Fruit fly (Drosophila melanogaster) whole organism, embryonic: Measurements from ENCODE around the gene HemK1.

ENCODE experiments used
- Atf-2 ChIP-seq: fragments of 200-800 bp; sonication (Bioruptor generic); optimal IDR thresholded peaks from 2 replicates; lab custom pipeline; 2016; ENCODE audit warnings: missing biosample characterization, missing genetic modification characterization
- CG10431 ChIP-seq: fragments of 200-800 bp; sonication (Bioruptor generic); optimal IDR thresholded peaks from 3 replicates; lab custom pipeline; 2018; ENCODE audit warnings: missing biosample characterization, mild to moderate bottlenecking, missing genetic modification characterization
- CG12155 ChIP-seq: fragments of 200-800 bp; sonication (Bioruptor generic); optimal IDR thresholded peaks from 3 replicates; lab custom pipeline; 2016; ENCODE audit warnings: missing biosample characterization, missing genetic modification characterization
- CG12769 ChIP-seq: fragments of 200-800 bp; sonication (Bioruptor generic); optimal IDR thresholded peaks from 2 replicates; lab custom pipeline; 2019; ENCODE audit warnings: missing biosample characterization, mild to moderate bottlenecking, missing genetic modification characterization, moderate library complexity
- CG13624 ChIP-seq: fragments of 200-800 bp; sonication (Bioruptor generic); optimal IDR thresholded peaks from 2 replicates; lab custom pipeline; 2016; ENCODE audit warnings: missing biosample characterization, missing genetic modification characterization
- CG13894 ChIP-seq: fragments of 200-800 bp; sonication (Bioruptor generic); optimal IDR thresholded peaks from 3 replicates; lab custom pipeline; 2018; ENCODE audit warnings: missing biosample characterization, mild to moderate bottlenecking, missing genetic modification characterization, moderate library complexity
- CG14710 ChIP-seq: fragments of 200-800 bp; sonication (Bioruptor generic); optimal IDR thresholded peaks from 3 replicates; lab custom pipeline; 2019; ENCODE audit warnings: missing biosample characterization, mild to moderate bottlenecking, missing genetic modification characterization, moderate library complexity
- CG15269 ChIP-seq: fragments of 200-800 bp; sonication (Bioruptor generic); optimal IDR thresholded peaks from 2 replicates; lab custom pipeline; 2018; ENCODE audit warnings: missing biosample characterization, mild to moderate bottlenecking, missing genetic modification characterization, moderate library complexity
- CG1529 ChIP-seq: fragments of 200-800 bp; sonication (Bioruptor generic); optimal IDR thresholded peaks from 3 replicates; lab custom pipeline; 2018; ENCODE audit warnings: missing biosample characterization, missing genetic modification characterization
- CG15514 ChIP-seq: fragments of 200-800 bp; sonication (Bioruptor generic); optimal IDR thresholded peaks from 3 replicates; lab custom pipeline; 2017; ENCODE audit warnings: missing biosample characterization, missing genetic modification characterization, mild to moderate bottlenecking, moderate library complexity, missing genetic modification reagents
- CG1792 ChIP-seq: fragments of 200-800 bp; sonication (Bioruptor generic); optimal IDR thresholded peaks from 2 replicates; lab custom pipeline; 2016; ENCODE audit warnings: missing biosample characterization, missing genetic modification characterization
- CG18262 ChIP-seq: fragments of 200-800 bp; optimal IDR thresholded peaks from 3 replicates; lab custom pipeline; 2019; ENCODE audit warnings: missing biosample characterization, mild to moderate bottlenecking, missing genetic modification characterization, moderate library complexity
- CG30020 ChIP-seq: fragments of 200-800 bp; optimal IDR thresholded peaks from 2 replicates; lab custom pipeline; 2019; ENCODE audit warnings: missing biosample characterization, mild to moderate bottlenecking, missing genetic modification characterization, moderate library complexity
- CG32772 ChIP-seq: fragments of 200-800 bp; sonication (Bioruptor generic); IDR thresholded peaks from 2 replicates; pipeline ENCODE4 v1.3.6; 2022; ENCODE audit warnings: missing biosample characterization, missing genetic modification characterization
- CG3281 ChIP-seq: fragments of 200-800 bp; sonication (Bioruptor generic); optimal IDR thresholded peaks from 3 replicates; lab custom pipeline; 2017; ENCODE audit warnings: missing biosample characterization, mild to moderate bottlenecking, missing genetic modification characterization
- CG34224 ChIP-seq: fragments of 200-800 bp; sonication (Bioruptor generic); IDR thresholded peaks from 3 replicates; pipeline ENCODE4 v1.3.6; 2022; ENCODE audit warnings: missing biosample characterization, missing genetic modification characterization; ENCODE audit not compliant: partially characterized antibody
- CG42726 ChIP-seq: fragments of 200-800 bp; sonication (Bioruptor generic); IDR thresholded peaks from 2 replicates; pipeline ENCODE4 v1.3.6; 2022; ENCODE audit warnings: missing biosample characterization, missing genetic modification characterization; ENCODE audit not compliant: partially characterized antibody
- CG6765 ChIP-seq: fragments of 200-800 bp; sonication (Bioruptor generic); optimal IDR thresholded peaks from 3 replicates; lab custom pipeline; 2017; ENCODE audit warnings: missing biosample characterization, mild to moderate bottlenecking, missing genetic modification characterization
- CG8924 ChIP-seq: fragments of 200-800 bp; optimal IDR thresholded peaks from 3 replicates; lab custom pipeline; 2019; ENCODE audit warnings: missing biosample characterization, mild to moderate bottlenecking, missing genetic modification characterization, moderate library complexity
- CG8944 ChIP-seq: fragments of 200-800 bp; sonication (Bioruptor generic); optimal IDR thresholded peaks from 3 replicates; lab custom pipeline; 2016; ENCODE audit warnings: missing biosample characterization, missing genetic modification characterization
- CG9437 ChIP-seq: fragments of 200-800 bp; sonication (Bioruptor generic); optimal IDR thresholded peaks from 2 replicates; lab custom pipeline; 2018; ENCODE audit warnings: missing biosample characterization, mild to moderate bottlenecking, missing genetic modification characterization
- D19A ChIP-seq: fragments of 200-800 bp; optimal IDR thresholded peaks from 3 replicates; lab custom pipeline; 2019; ENCODE audit warnings: missing biosample characterization, mild to moderate bottlenecking, missing genetic modification characterization, moderate library complexity
- Dp ChIP-seq: fragments of 200-800 bp; sonication (Bioruptor generic); optimal IDR thresholded peaks from 2 replicates; lab custom pipeline; 2018; ENCODE audit warnings: missing biosample characterization, mild to moderate bottlenecking, missing genetic modification characterization, moderate library complexity
- Drgx ChIP-seq: fragments of 200-800 bp; sonication (Bioruptor generic); IDR thresholded peaks from 2 replicates; pipeline ENCODE4 v1.3.6; 2022; ENCODE audit warnings: missing biosample characterization, missing genetic modification characterization
- Ets65A ChIP-seq: fragments of 200-800 bp; sonication (Bioruptor generic); peaks from one replicate; lab custom pipeline; 2016; ENCODE audit warnings: missing biosample characterization, missing genetic modification characterization
- HLH54F ChIP-seq: fragments of 200-800 bp; sonication (Bioruptor generic); optimal IDR thresholded peaks from 3 replicates; lab custom pipeline; 2016; ENCODE audit warnings: missing biosample characterization, missing genetic modification characterization
- HLHmδ ChIP-seq: fragments of 200-800 bp; sonication (Bioruptor generic); optimal IDR thresholded peaks from 2 replicates; lab custom pipeline; 2018; ENCODE audit warnings: missing biosample characterization, mild to moderate bottlenecking, missing genetic modification characterization, moderate library complexity
- HmgZ ChIP-seq: fragments of 200-800 bp; sonication (Bioruptor generic); optimal IDR thresholded peaks from 2 replicates; lab custom pipeline; 2018; ENCODE audit warnings: missing biosample characterization, mild to moderate bottlenecking, missing genetic modification characterization
- Hr3 ChIP-seq: fragments of 200-800 bp; sonication (Bioruptor generic); optimal IDR thresholded peaks from 3 replicates; lab custom pipeline; 2016; ENCODE audit warnings: missing biosample characterization, missing genetic modification characterization
- Nf-YC ChIP-seq: fragments of 200-800 bp; optimal IDR thresholded peaks from 3 replicates; lab custom pipeline; 2019; ENCODE audit warnings: missing biosample characterization, mild to moderate bottlenecking, missing genetic modification characterization, moderate library complexity
- Spps ChIP-seq: fragments of 200-800 bp; sonication (Bioruptor generic); optimal IDR thresholded peaks from 2 replicates; lab custom pipeline; 2018; ENCODE audit warnings: missing biosample characterization, mild to moderate bottlenecking, missing genetic modification characterization
- Xrp1 ChIP-seq: fragments of 200-800 bp; sonication (Bioruptor generic); IDR thresholded peaks from 2 replicates; pipeline ENCODE4 v1.3.6; 2022; ENCODE audit warnings: missing biosample characterization, missing genetic modification characterization
- YL-1 ChIP-seq: fragments of 200-800 bp; sonication (Bioruptor generic); optimal IDR thresholded peaks from 3 replicates; lab custom pipeline; 2017; ENCODE audit warnings: missing biosample characterization, mild to moderate bottlenecking, missing genetic modification characterization
- abd-A ChIP-seq: fragments of 200-800 bp; sonication (Bioruptor generic); optimal IDR thresholded peaks from 3 replicates; lab custom pipeline; 2019; ENCODE audit warnings: missing biosample characterization, mild to moderate bottlenecking, missing genetic modification characterization, moderate library complexity
- cas ChIP-seq: fragments of 200-800 bp; sonication (Bioruptor generic); IDR thresholded peaks from 2 replicates; pipeline ENCODE4 v1.3.6; 2022; ENCODE audit warnings: missing biosample characterization, missing genetic modification characterization
- cg ChIP-seq: fragments of 200-800 bp; sonication (Bioruptor generic); optimal IDR thresholded peaks from 3 replicates; lab custom pipeline; 2019; ENCODE audit warnings: missing biosample characterization, mild to moderate bottlenecking, missing genetic modification characterization, moderate library complexity
- chif ChIP-seq, 2 experiments: fragments of 200-800 bp; sonication (Bioruptor generic); optimal IDR thresholded peaks; 3 replicates each; lab custom pipeline; 2016; ENCODE audit warnings: missing biosample characterization in 2 of 2, missing genetic modification characterization in 2 of 2
- chm ChIP-seq: fragments of 200-800 bp; sonication (Bioruptor generic); IDR thresholded peaks from 2 replicates; pipeline ENCODE4 v1.3.6; 2022; ENCODE audit warnings: missing biosample characterization, missing genetic modification characterization
- cwo ChIP-seq: fragments of 200-800 bp; sonication (Bioruptor generic); optimal IDR thresholded peaks from 3 replicates; lab custom pipeline; 2017; ENCODE audit warnings: missing biosample characterization, missing genetic modification characterization, mild to moderate bottlenecking, moderate library complexity, missing genetic modification reagents
- kni ChIP-seq: fragments of 200-800 bp; sonication (Bioruptor generic); optimal IDR thresholded peaks from 3 replicates; lab custom pipeline; 2017; ENCODE audit warnings: mild to moderate bottlenecking, missing biosample characterization, missing genetic modification reagents, missing genetic modification characterization
- lbe ChIP-seq: fragments of 200-800 bp; sonication (Bioruptor generic); optimal IDR thresholded peaks from 2 replicates; lab custom pipeline; 2016; ENCODE audit warnings: missing biosample characterization, mild to moderate bottlenecking, missing genetic modification characterization
- nom ChIP-seq: fragments of 200-800 bp; sonication (Bioruptor generic); optimal IDR thresholded peaks from 2 replicates; lab custom pipeline; 2017; ENCODE audit warnings: missing biosample characterization, missing genetic modification characterization, mild to moderate bottlenecking, moderate library complexity, missing genetic modification reagents
- pnt ChIP-seq: fragments of 200-800 bp; sonication (Bioruptor generic); optimal IDR thresholded peaks from 3 replicates; lab custom pipeline; 2016; ENCODE audit warnings: missing biosample characterization, missing genetic modification characterization
- scrt ChIP-seq: fragments of 200-800 bp; sonication (Bioruptor generic); optimal IDR thresholded peaks from 2 replicates; lab custom pipeline; 2018; ENCODE audit warnings: missing biosample characterization, mild to moderate bottlenecking, missing genetic modification characterization, moderate library complexity
- slbo ChIP-seq: fragments of 200-800 bp; sonication (Bioruptor generic); IDR thresholded peaks from 2 replicates; pipeline ENCODE4 v1.3.6; 2022; ENCODE audit warnings: missing biosample characterization, missing genetic modification characterization
- sob ChIP-seq: fragments of 200-800 bp; sonication (Bioruptor generic); IDR thresholded peaks from 2 replicates; pipeline ENCODE4 v1.3.6; 2022; ENCODE audit warnings: missing biosample characterization, missing genetic modification characterization
- sqz ChIP-seq: fragments of 200-800 bp; sonication (Bioruptor generic); optimal IDR thresholded peaks from 3 replicates; lab custom pipeline; 2018; ENCODE audit warnings: missing biosample characterization, mild to moderate bottlenecking, missing genetic modification characterization
- stwl ChIP-seq: fragments of 200-800 bp; sonication (Bioruptor generic); optimal IDR thresholded peaks from 3 replicates; lab custom pipeline; 2018; ENCODE audit warnings: missing biosample characterization, mild to moderate bottlenecking, missing genetic modification characterization, moderate library complexity
- toy ChIP-seq: fragments of 200-800 bp; sonication (Bioruptor generic); IDR thresholded peaks from 2 replicates; pipeline ENCODE4 v1.3.6; 2022; ENCODE audit warnings: missing biosample characterization, missing genetic modification characterization
- wdn ChIP-seq: fragments of 200-800 bp; sonication (Bioruptor generic); IDR thresholded peaks from 2 replicates; pipeline ENCODE4 v1.3.6; 2022; ENCODE audit warnings: missing biosample characterization, missing genetic modification characterization

HemK1 gene

dm6 chr2L:6481310-6481738 lies 13.8 kb upstream of the HemK1 start (continued):
- TF ChIP-seq CG14710 (tag; lab: Kevin White, UChicago), result peak; percentile 3
- TF ChIP-seq chif (GFP tag; optimal IDR thresholded peaks at IDR 0.05; lab: Kevin White, UChicago), result no peak
- TF ChIP-seq Hr3 (GFP tag; lab: Kevin White, UChicago), result no peak
- peak; percentile 11; the same call in 1 of the 2 replicates for TF ChIP-seq chm (GFP tag; lab: Robert Waterston, UW)
- peak; percentile 23 for TF ChIP-seq nom
- no peak for TF ChIP-seq CG30020
- no peak for TF ChIP-seq Atf-2 (GFP tag; lab: Kevin White, UChicago)
- TF ChIP-seq cwo (GFP tag; lab: Kevin White, UChicago), result peak; percentile 9
- TF ChIP-seq Dp (GFP tag; lab: Kevin White, UChicago), result peak; percentile 82
- peak; percentile 16; the same call in 1 of the 2 replicates for TF ChIP-seq slbo (GFP tag; lab: Robert Waterston, UW)
- 0 out of 2 replicates have a peak, but pooled peaks have one; percentile 30 for TF ChIP-seq sob (GFP tag; lab: Robert Waterston, UW)
- TF ChIP-seq CG13894 (tag; lab: Kevin White, UChicago), result peak; percentile 63
- peak; percentile 24 for TF ChIP-seq CG8924 (tag; lab: Kevin White, UChicago)
- 0 out of 2 replicates have a peak, but pooled peaks have one; percentile 15 for TF ChIP-seq Xrp1 (GFP tag; lab: Robert Waterston, UW)
- TF ChIP-seq HmgZ, result peak; percentile 70
- TF ChIP-seq CG1792 (GFP tag; lab: Kevin White, UChicago), result no peak
- peak; percentile 34; the same call in 1 of the 2 replicates for TF ChIP-seq Drgx
- TF ChIP-seq CG34224 (GFP tag; lab: Robert Waterston, UW), result peak; percentile 57
- TF ChIP-seq CG32772 (GFP tag; lab: Robert Waterston, UW), result peak; percentile 75
- TF ChIP-seq CG8944 (GFP tag; lab: Kevin White, UChicago), result no peak
- peak; percentile 88 for TF ChIP-seq CG12155 (GFP tag; lab: Kevin White, UChicago)
- TF ChIP-seq wdn (GFP tag; lab: Robert Waterston, UW), result no peak
- peak; percentile 79 for TF ChIP-seq sqz (GFP tag; lab: Kevin White, UChicago)
- TF ChIP-seq CG12769, result peak; percentile 65
- TF ChIP-seq kni (GFP tag; lab: Kevin White, UChicago), result peak; percentile 83
- TF ChIP-seq cg, result peak; percentile 97
- TF ChIP-seq CG9437 (GFP tag; lab: Kevin White, UChicago), result peak; percentile 71
- TF ChIP-seq abd-A (tag; lab: Kevin White, UChicago), result peak; percentile 90
- peak; percentile 79 for TF ChIP-seq Ets65A
- TF ChIP-seq CG10431 (GFP tag; lab: Kevin White, UChicago), result no peak
- peak; percentile 27 for TF ChIP-seq CG6765
- no peak for TF ChIP-seq D19A (tag; lab: Kevin White, UChicago)
- peak; percentile 73 for TF ChIP-seq CG15514 (GFP tag; lab: Kevin White, UChicago)
- no peak for TF ChIP-seq cas (GFP tag; lab: Robert Waterston, UW)
- TF ChIP-seq Nf-YC, result peak; percentile 52
- no peak for TF ChIP-seq toy (GFP tag; lab: Robert Waterston, UW)
- TF ChIP-seq pnt (GFP tag; lab: Kevin White, UChicago), result no peak
- TF ChIP-seq HLHmδ (GFP tag; lab: Kevin White, UChicago), result no peak
- no peak for TF ChIP-seq HLH54F
- TF ChIP-seq stwl (tag; lab: Kevin White, UChicago), result peak; percentile 55
- TF ChIP-seq CG15269 (tag; lab: Kevin White, UChicago), result no peak
- TF ChIP-seq CG1529 (GFP tag; lab: Kevin White, UChicago), result no peak
- peak; percentile 84 for TF ChIP-seq CG13624
- no peak for TF ChIP-seq lbe (GFP tag; lab: Kevin White, UChicago)
- no peak for TF ChIP-seq Spps (tag; lab: Kevin White, UChicago)
- 0 out of 2 replicates have a peak, but pooled peaks have one; percentile 55 for TF ChIP-seq CG42726 (GFP tag; lab: Robert Waterston, UW)
- TF ChIP-seq CG18262 (tag; lab: Kevin White, UChicago), result no peak
- TF ChIP-seq YL-1 (GFP tag; lab: Kevin White, UChicago), result peak; percentile 69
- TF ChIP-seq CG3281 (GFP tag; lab: Kevin White, UChicago), result no peak
- peak; percentile 15 for TF ChIP-seq scrt
